Worm (Caenorhabditis elegans): ENCODE data around the gene faah-5.

- TF ChIP-seq zag-1 (tag; optimal IDR thresholded peaks at IDR 0.05) (no peak), lin-39 (tag; optimal IDR thresholded peaks at IDR 0.05) (no peak), elt-3 (tag; optimal IDR thresholded peaks at IDR 0.05) (no peak), mdl-1 (tag; optimal IDR thresholded peaks at IDR 0.05) (no peak), nhr-25 (tag; optimal IDR thresholded peaks at IDR 0.05) (peak; percentile 24), lin-11 (tag; optimal IDR thresholded peaks at IDR 0.05) (no peak), ceh-82 (tag; optimal IDR thresholded peaks at IDR 0.05) (no peak), unc-39 (tag; optimal IDR thresholded peaks at IDR 0.05) (no peak), nhr-237 (tag; optimal IDR thresholded peaks at IDR 0.05) (no peak), unc-62 (GFP tag; optimal IDR thresholded peaks at IDR 0.05) (no peak), lin-13 (GFP tag; optimal IDR thresholded peaks at IDR 0.05) (no peak)
Measured at ce11 chrIII:11918247-11918769, 27.1 kb upstream of the faah-5 start, which contains the start of gene znf-593.

All from whole organism, L2 larva.